Worm (Caenorhabditis elegans): ENCODE results near the gene C16D9.1.

The C16D9.1 gene

DNA sequence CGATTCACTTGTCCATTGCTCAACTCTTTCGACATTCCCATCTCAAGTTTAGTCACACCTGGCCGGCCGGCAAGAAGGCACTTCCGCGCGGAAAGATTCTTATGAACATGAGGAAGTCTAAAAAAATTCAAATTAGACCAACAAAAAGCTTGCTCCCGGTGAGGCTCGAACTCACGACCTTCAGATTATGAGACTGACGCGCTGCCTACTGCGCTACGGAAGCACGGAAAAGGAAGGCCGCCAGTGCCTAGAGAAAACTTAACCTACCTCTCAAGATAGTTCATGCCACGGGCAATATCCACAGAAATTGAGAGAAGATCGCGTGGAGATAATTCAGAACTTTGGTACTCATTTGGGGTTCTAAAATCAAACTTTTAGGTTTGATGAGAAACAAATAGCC lies 29.1 kb upstream of the C16D9.1 start (continued):
- TF ChIP-seq snpc-3.4 (tag; optimal IDR thresholded peaks at IDR 0.05) (no peak), zim-3 (tag; optimal IDR thresholded peaks at IDR 0.05) (peak; percentile 33), C06A6.2 (GFP tag; conservative IDR thresholded peaks at IDR 0.05) (no peak), ztf-22 (GFP tag; optimal IDR thresholded peaks at IDR 0.05) (no peak), die-1 (tag; optimal IDR thresholded peaks at IDR 0.05) (peak; percentile 56), fkh-3 (tag; optimal IDR thresholded peaks at IDR 0.05) (no peak), chd-7 (tag; optimal IDR thresholded peaks at IDR 0.05) (no peak), ccch-3 (GFP tag; optimal IDR thresholded peaks at IDR 0.05) (no peak), bed-1 (GFP tag; IDR thresholded peaks at IDR 0.05) (no peak), pbrm-1 (GFP tag; IDR thresholded peaks at IDR 0.05) (peak; percentile 77), tlf-1 (GFP tag; optimal IDR thresholded peaks at IDR 0.05) (no peak), hlh-26 (GFP tag; conservative IDR thresholded peaks at IDR 0.05) (no peak), ztf-25 (GFP tag; IDR thresholded peaks at IDR 0.05) (0 out of 2 replicates have a peak, but pooled peaks have one; percentile 46), F57A8.1 (GFP tag; optimal IDR thresholded peaks at IDR 0.05) (no peak), madf-10 (tag; optimal IDR thresholded peaks at IDR 0.05) (no peak), gei-17 (GFP tag; optimal IDR thresholded peaks at IDR 0.05) (no peak), lag-1 (GFP tag; IDR thresholded peaks at IDR 0.05) (no peak), F49E8.2 (tag; optimal IDR thresholded peaks at IDR 0.05; ENCODE audit: insufficient read depth) (no peak), hmg-20 (GFP tag; IDR thresholded peaks at IDR 0.05) (no peak), F23B12.7 (tag; optimal IDR thresholded peaks at IDR 0.05; ENCODE audit: insufficient read depth) (no peak), cebp-1 (GFP tag; IDR thresholded peaks at IDR 0.05) (no peak), cebp-1 (tag; optimal IDR thresholded peaks at IDR 0.05) (no peak), B0019.2 (GFP tag; conservative IDR thresholded peaks at IDR 0.05) (no peak), snpc-1.1 (tag; optimal IDR thresholded peaks at IDR 0.05; ENCODE audit: insufficient read depth) (peak; percentile 53), lin-40 (tag; optimal IDR thresholded peaks at IDR 0.05) (no peak), egrh-3 (GFP tag; IDR thresholded peaks at IDR 0.05) (no peak), nfya-1 (tag; optimal IDR thresholded peaks at IDR 0.05; ENCODE audit: borderline replicate concordance, insufficient read depth) (no peak), mcd-1 (GFP tag; IDR thresholded peaks at IDR 0.05) (0 out of 2 replicates have a peak, but pooled peaks have one; percentile 25), ceh-40 (GFP tag; IDR thresholded peaks at IDR 0.05) (0 out of 2 replicates have a peak, but pooled peaks have one; percentile 41), cebp-2 (GFP tag; IDR thresholded peaks at IDR 0.05) (no peak), nfya-2 (GFP tag; IDR thresholded peaks at IDR 0.05) (no peak), ceh-58 (GFP tag; IDR thresholded peaks at IDR 0.05) (no peak), ceh-91 (GFP tag; IDR thresholded peaks at IDR 0.05) (no peak), hmg-1.2 (GFP tag; IDR thresholded peaks at IDR 0.05) (peak; percentile 50; the same call in 1 of the 2 replicates), rec-8 (tag; optimal IDR thresholded peaks at IDR 0.05) (no peak), F37B4.10 (GFP tag; IDR thresholded peaks at IDR 0.05) (no peak), Y95B8A.8 (GFP tag; IDR thresholded peaks at IDR 0.05) (no peak), Y56A3A.18 (GFP tag; IDR thresholded peaks at IDR 0.05) (no peak), hsf-1 (GFP tag; IDR thresholded peaks at IDR 0.05) (no peak), ztf-18 (tag; optimal IDR thresholded peaks at IDR 0.05) (peak; percentile 26), somi-1 (GFP tag; optimal IDR thresholded peaks at IDR 0.05) (no peak), dox-1 (GFP tag; IDR thresholded peaks at IDR 0.05) (peak; percentile 62; the same call in 1 of the 2 replicates), nhr-90 (tag; optimal IDR thresholded peaks at IDR 0.05) (peak; percentile 65), bed-2 (GFP tag; IDR thresholded peaks at IDR 0.05) (no peak), ceh-27 (GFP tag; optimal IDR thresholded peaks at IDR 0.05) (no peak), mxl-1 (tag; optimal IDR thresholded peaks at IDR 0.05) (no peak), efl-1 (GFP tag; optimal IDR thresholded peaks at IDR 0.05) (no peak), F22D6.2 (tag; optimal IDR thresholded peaks at IDR 0.05) (no peak), ekl-4 (GFP tag; IDR thresholded peaks at IDR 0.05) (no peak)
